Fruit fly (Drosophila melanogaster): ENCODE data around the gene nullo.
A peak's percentile ranks its signal among the peaks of the same experiment; 100 is the strongest.

Gene nullo

dm6 chrX:7011063-7011743, 38.1 kb upstream of the nullo start, which contains the start of the genes cm, sloth1 and sloth2 (continued):
- TF ChIP-seq slp2 (GFP tag; optimal IDR thresholded peaks at IDR 0.05): peak; percentile 71
- peak; percentile 94 for TF ChIP-seq CG9932 (GFP tag; IDR thresholded peaks at IDR 0.05)
- TF ChIP-seq MESR4 (GFP tag; optimal IDR thresholded peaks at IDR 0.05): peak; percentile 55
- peak; percentile 90 for TF ChIP-seq Chrac-16 (GFP tag; optimal IDR thresholded peaks at IDR 0.05)
- no peak for TF ChIP-seq ac (GFP tag; optimal IDR thresholded peaks at IDR 0.05)
- peak; percentile 82 for TF ChIP-seq Atf-2 (GFP tag; optimal IDR thresholded peaks at IDR 0.05)
- 0 out of 2 replicates have a peak, but pooled peaks have one; percentile 41 for TF ChIP-seq dati (GFP tag; IDR thresholded peaks at IDR 0.05)
- peak; percentile 81 for TF ChIP-seq sqz (GFP tag; optimal IDR thresholded peaks at IDR 0.05)
- peak; percentile 46 for TF ChIP-seq MTF-1 (GFP tag; optimal IDR thresholded peaks at IDR 0.05; ENCODE audit: borderline replicate concordance)
- TF ChIP-seq maf-S (GFP tag; optimal IDR thresholded peaks at IDR 0.05): peak; percentile 87
- peak; percentile 87 for TF ChIP-seq Bteb2 (GFP tag; optimal IDR thresholded peaks at IDR 0.05)
- no peak for TF ChIP-seq sc (optimal IDR thresholded peaks at IDR 0.05)
- peak; percentile 18 for TF ChIP-seq sc (GFP tag; optimal IDR thresholded peaks at IDR 0.05)
- peak; percentile 52; the same call in 1 of the 3 replicates for TF ChIP-seq CG11560 (tag; IDR thresholded peaks at IDR 0.05)
- peak; percentile 77 for TF ChIP-seq CG10147 (GFP tag; optimal IDR thresholded peaks at IDR 0.05)
- peak; percentile 70 for TF ChIP-seq Lhr (GFP tag; optimal IDR thresholded peaks at IDR 0.05)
- TF ChIP-seq CG12219 (GFP tag; optimal IDR thresholded peaks at IDR 0.05): peak; percentile 74
- peak; percentile 96 for TF ChIP-seq Sry-δ (GFP tag; optimal IDR thresholded peaks at IDR 0.05)
- peak; percentile 78 for TF ChIP-seq CG1233 (GFP tag; optimal IDR thresholded peaks at IDR 0.05)
- TF ChIP-seq trh (GFP tag; optimal IDR thresholded peaks at IDR 0.05): peak; percentile 81
- TF ChIP-seq CG6175 (GFP tag; IDR thresholded peaks at IDR 0.05): no peak; the same call in 2 of the 3 replicates
- peak; percentile 77 for TF ChIP-seq CG10267 (tag; optimal IDR thresholded peaks at IDR 0.05)
- TF ChIP-seq wor (GFP tag; IDR thresholded peaks at IDR 0.05): peak; percentile 77
- TF ChIP-seq jigr1 (GFP tag; IDR thresholded peaks at IDR 0.05): peak; percentile 42; the same call in 1 of the 3 replicates
- TF ChIP-seq CG10543 (GFP tag; optimal IDR thresholded peaks at IDR 0.05): peak; percentile 88
- TF ChIP-seq eve (GFP tag; optimal IDR thresholded peaks at IDR 0.05): no peak
- TF ChIP-seq Hand (GFP tag; optimal IDR thresholded peaks at IDR 0.05): peak; percentile 45
- TF ChIP-seq CG2202 (tag; optimal IDR thresholded peaks at IDR 0.05): peak; percentile 80
- peak; percentile 82 for TF ChIP-seq Mrtf (GFP tag; IDR thresholded peaks at IDR 0.05)
- peak; percentile 76 for TF ChIP-seq CG17568 (GFP tag; optimal IDR thresholded peaks at IDR 0.05)
- TF ChIP-seq CG15011 (GFP tag; optimal IDR thresholded peaks at IDR 0.05): peak; percentile 39
- peak; percentile 90 for TF ChIP-seq Hr3 (GFP tag; optimal IDR thresholded peaks at IDR 0.05)
- peak; percentile 20 for TF ChIP-seq abd-A (tag; optimal IDR thresholded peaks at IDR 0.05)
- TF ChIP-seq CG12299 (tag; optimal IDR thresholded peaks at IDR 0.05): peak; percentile 66
- no peak for TF ChIP-seq hkb (optimal IDR thresholded peaks at IDR 0.05)
- peak; percentile 87 for TF ChIP-seq hkb (GFP tag; IDR thresholded peaks at IDR 0.05)
- peak; percentile 73 for TF ChIP-seq CG34376 (GFP tag; optimal IDR thresholded peaks at IDR 0.05)
- TF ChIP-seq NC2β (GFP tag; optimal IDR thresholded peaks at IDR 0.05): peak; percentile 91
- TF ChIP-seq tna (GFP tag; IDR thresholded peaks at IDR 0.05; ENCODE audit: partially characterized antibody): peak; percentile 35; the same call in 1 of the 2 replicates
- peak; percentile 69 for TF ChIP-seq CG7271 (tag; optimal IDR thresholded peaks at IDR 0.05)
- TF ChIP-seq Awh (GFP tag; IDR thresholded peaks at IDR 0.05): peak; percentile 80
- peak; percentile 90 for TF ChIP-seq zfh1 (GFP tag; IDR thresholded peaks at IDR 0.05)
- TF ChIP-seq dmrt99B (tag; optimal IDR thresholded peaks at IDR 0.05): peak; percentile 80
- TF ChIP-seq Hey (tag; optimal IDR thresholded peaks at IDR 0.05): peak; percentile 44
- peak; percentile 45 for TF ChIP-seq CTCF (GFP tag; optimal IDR thresholded peaks at IDR 0.05)
- TF ChIP-seq luna (GFP tag; optimal IDR thresholded peaks at IDR 0.05): peak; percentile 63
- TF ChIP-seq CG12769 (tag; optimal IDR thresholded peaks at IDR 0.05): peak; percentile 93
- TF ChIP-seq CG17328 (GFP tag; IDR thresholded peaks at IDR 0.05): peak; percentile 87
- peak; percentile 85 for TF ChIP-seq Camta (GFP tag; optimal IDR thresholded peaks at IDR 0.05)
- peak; percentile 81 for TF ChIP-seq CG2199 (GFP tag; IDR thresholded peaks at IDR 0.05)
- peak; percentile 20 for TF ChIP-seq kah (GFP tag; optimal IDR thresholded peaks at IDR 0.05)
